Worm (Caenorhabditis elegans) whole organism, L4/young adult: ENCODE measurements around the gene syg-2.

Source experiments
- W03F9.2 ChIP-seq: fragments of 150-350 bp; optimal IDR thresholded peaks from 2 replicates; lab custom pipeline; 2014; ENCODE audit warnings: missing biosample characterization, missing genetic modification characterization
- dao-5 ChIP-seq: sonication (generic microtip); optimal IDR thresholded peaks from 2 replicates; lab custom pipeline; 2016; ENCODE audit warnings: missing genotype, missing genetic modification characterization, moderate library complexity, missing compliant biosample characterization
- him-1 ChIP-seq: sonication (generic microtip); optimal IDR thresholded peaks from 2 replicates; lab custom pipeline; 2016; ENCODE audit warnings: missing genotype, missing genetic modification reagents, missing genetic modification characterization, missing compliant biosample characterization

The syg-2 gene

ce11 chrX:14657445-14657844 lies 2.7 kb downstream of the syg-2 start:
- no peak for TF ChIP-seq W03F9.2 (tag; lab: Kevin White, UChicago)
- no peak for TF ChIP-seq him-1 (tag; lab: Kevin White, UChicago)
- no peak for TF ChIP-seq dao-5

DNA sequence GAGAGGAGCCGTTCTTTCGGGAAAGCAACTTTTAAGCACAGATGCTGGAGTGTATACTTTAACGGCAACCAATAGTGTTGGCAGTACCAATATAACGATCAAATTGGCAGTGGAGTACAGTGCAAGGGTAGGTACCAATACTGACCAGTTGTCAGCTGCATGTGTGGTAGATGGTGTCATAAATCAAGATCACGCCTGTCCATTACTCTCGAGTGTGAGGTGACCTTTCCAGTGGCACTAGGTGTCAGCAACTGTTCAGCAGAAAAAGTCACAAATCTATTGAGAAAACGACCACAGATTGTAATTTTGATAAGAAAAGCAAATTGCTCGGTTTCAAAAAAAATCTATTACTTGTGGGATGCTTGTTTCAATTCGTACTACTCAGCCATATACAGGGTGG lies 4.7 kb downstream of the syg-2 start:
- TF ChIP-seq dao-5 (no peak), W03F9.2 (tag; lab: Kevin White, UChicago) (no peak), him-1 (tag; lab: Kevin White, UChicago) (no peak)

DNA sequence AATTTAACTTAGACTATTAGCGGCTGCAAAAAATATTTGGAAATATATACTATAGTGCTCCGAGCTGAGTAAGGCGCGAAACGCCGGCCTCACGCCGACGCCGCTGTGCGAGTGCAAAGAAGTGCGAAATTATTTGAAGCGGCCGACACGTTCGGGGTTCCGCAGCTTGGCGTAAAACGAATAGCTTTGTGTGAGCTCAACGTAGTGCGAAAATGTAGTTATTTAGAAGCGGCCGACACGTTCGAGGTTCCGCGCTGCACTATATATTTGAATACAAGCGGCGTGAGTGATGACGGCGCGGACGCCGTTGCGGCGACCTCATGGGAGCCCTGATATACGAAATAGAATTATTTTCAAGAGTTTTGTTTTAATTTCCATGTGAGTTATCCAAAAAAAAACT lies 7.2 kb downstream of the syg-2 start:
- TF ChIP-seq dao-5 (no peak), him-1 (tag; lab: Kevin White, UChicago) (no peak), W03F9.2 (tag; lab: Kevin White, UChicago) (no peak)

ce11 chrX:14662460-14662859 lies 7.7 kb downstream of the syg-2 start:
- TF ChIP-seq W03F9.2 (tag; lab: Kevin White, UChicago) (no peak), him-1 (tag; lab: Kevin White, UChicago) (no peak), dao-5 (no peak)

- TF ChIP-seq W03F9.2 (tag; lab: Kevin White, UChicago) (no peak), dao-5 (no peak), him-1 (tag; lab: Kevin White, UChicago) (no peak)
Observed at ce11 chrX:14664028-14664427, 9.3 kb downstream of the syg-2 start, which contains the start of gene C26G2.2. C26G2.2 (plus strand) TSS chrX:14664328.

DNA sequence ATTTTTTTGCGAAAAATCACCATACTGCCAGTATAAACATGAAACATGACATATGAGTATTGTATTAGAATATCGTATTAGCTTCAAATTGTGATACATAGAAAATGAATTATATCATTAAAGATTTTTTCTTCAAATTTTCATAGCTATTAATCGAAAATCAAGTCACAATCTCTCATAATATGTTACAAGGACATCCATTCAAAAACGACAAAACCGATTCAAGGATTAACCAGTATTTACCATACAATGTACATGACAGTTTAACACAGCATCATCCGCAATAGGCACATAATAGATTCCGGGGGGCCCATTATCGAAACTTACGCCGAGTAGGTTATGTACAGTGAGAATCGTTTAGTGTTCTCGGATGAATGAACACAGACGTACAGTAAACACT lies 16.5 kb downstream of the syg-2 start:
- TF ChIP-seq dao-5 (no peak), W03F9.2 (tag; lab: Kevin White, UChicago) (no peak), him-1 (tag; lab: Kevin White, UChicago) (no peak)

- TF ChIP-seq W03F9.2 (tag; lab: Kevin White, UChicago) (no peak), dao-5 (no peak), him-1 (tag; lab: Kevin White, UChicago) (no peak)
Observed at ce11 chrX:14674028-14674427, 19.3 kb downstream of the syg-2 start, which contains the start of gene slt-1. slt-1 (plus strand) TSS chrX:14674328.

ce11 chrX:14678983-14679382 lies 24.2 kb downstream of the syg-2 start:
- no peak for TF ChIP-seq him-1 (tag; lab: Kevin White, UChicago)
- no peak for TF ChIP-seq dao-5
- TF ChIP-seq W03F9.2 (tag; lab: Kevin White, UChicago) = no peak

DNA sequence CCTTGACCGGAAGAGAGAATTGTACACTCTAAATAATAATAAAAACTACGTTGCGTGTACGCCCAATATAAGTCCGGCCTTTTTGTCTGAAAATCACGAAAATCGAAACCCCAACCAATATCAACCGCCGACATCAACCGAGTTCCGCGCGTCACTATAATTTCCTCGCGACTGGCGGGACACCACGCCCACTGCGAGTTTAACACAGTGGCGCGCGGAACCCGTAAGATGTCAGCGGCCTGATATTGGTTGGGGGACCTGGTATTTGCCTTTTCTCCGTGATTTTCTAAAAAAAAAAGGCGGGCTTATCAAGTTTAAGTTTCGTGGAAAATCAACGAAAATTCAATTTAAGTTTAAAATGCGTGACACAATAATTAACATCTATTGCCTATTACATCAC lies 25.7 kb downstream of the syg-2 start:
- no peak for TF ChIP-seq dao-5
- TF ChIP-seq W03F9.2 (tag; lab: Kevin White, UChicago) = no peak
- no peak for TF ChIP-seq him-1 (tag; lab: Kevin White, UChicago)

DNA sequence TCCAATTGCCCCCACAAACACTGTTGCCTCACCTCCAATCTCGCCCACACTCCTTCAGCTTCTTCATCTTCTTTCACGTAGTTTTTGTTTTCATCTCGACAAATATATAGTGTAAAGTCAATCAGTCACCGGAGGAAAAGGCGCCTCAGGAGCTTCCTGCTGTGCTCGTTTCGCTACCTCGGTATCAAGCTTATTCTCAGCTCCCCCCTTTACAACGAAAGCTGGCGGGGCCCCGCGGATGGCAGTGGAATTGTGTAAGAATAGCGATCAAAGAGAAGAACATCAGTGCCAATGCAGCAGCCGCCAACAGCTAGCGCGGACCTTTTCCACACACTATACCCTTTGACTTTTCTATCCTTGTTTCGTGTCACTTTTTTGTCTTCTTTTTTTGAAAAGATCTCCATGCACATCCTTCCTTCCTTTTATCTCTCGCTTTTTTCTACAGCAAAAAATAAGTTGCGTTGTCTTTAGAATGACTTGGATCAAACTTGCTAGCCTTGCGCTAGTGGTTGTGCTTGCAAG lies 29.7 kb downstream of the syg-2 start, which contains the start of gene csq-1:
Gene csq-1 (plus strand): TSS at position 472 of the 522 bp plus-strand sequence.
- TF ChIP-seq him-1 (tag; lab: Kevin White, UChicago) = no peak

- no peak for TF ChIP-seq dao-5
- no peak for TF ChIP-seq him-1 (tag; lab: Kevin White, UChicago)
- no peak for TF ChIP-seq W03F9.2 (tag; lab: Kevin White, UChicago)
Observed at ce11 chrX:14692905-14693304, 38.1 kb downstream of the syg-2 start, which contains the start of gene sox-3. sox-3 (minus strand) TSS chrX:14693005.

DNA sequence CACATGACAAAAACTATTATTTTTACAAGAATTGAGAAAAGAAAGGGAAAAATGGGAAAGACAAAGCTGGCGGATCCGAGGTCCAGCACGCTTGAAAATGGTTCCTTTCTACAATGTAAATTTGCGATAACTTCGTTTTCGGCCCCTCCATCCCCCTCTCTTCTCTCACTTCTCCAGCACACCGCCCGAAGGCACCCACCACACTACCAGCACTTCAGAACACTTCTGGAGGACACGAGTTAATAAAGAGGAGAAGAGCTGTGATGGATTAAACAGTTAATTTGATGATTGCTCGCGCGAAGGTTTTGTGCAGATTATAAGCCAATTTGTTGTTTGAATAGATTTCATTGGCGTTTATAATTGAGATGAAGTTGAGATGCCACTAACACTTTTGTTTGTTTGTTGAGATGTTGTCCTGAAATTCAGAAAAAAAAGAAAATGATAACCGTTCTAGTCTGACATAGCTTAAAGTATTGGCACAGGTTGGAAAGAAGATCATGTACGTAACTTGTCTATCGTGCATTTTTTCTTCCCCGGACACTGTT lies 39.9 kb downstream of the syg-2 start:
- TF ChIP-seq him-1 (tag; lab: Kevin White, UChicago) (no peak), W03F9.2 (tag; lab: Kevin White, UChicago) (no peak), dao-5 (no peak)

ce11 chrX:14695892-14696291 lies 41.1 kb downstream of the syg-2 start:
- TF ChIP-seq him-1 (tag; lab: Kevin White, UChicago) = no peak
- no peak for TF ChIP-seq dao-5

ce11 chrX:14699866-14700265 lies 45.1 kb downstream of the syg-2 start, which contains the start of gene hch-1:
hch-1 (minus strand) TSS chrX:14699977.
- no peak for TF ChIP-seq dao-5
- no peak for TF ChIP-seq him-1 (tag; lab: Kevin White, UChicago)
- TF ChIP-seq W03F9.2 (tag; lab: Kevin White, UChicago) = no peak

ce11 chrX:14701490-14701889 lies 46.7 kb downstream of the syg-2 start, which contains the start of gene F40E10.5:
F40E10.5 (plus strand) TSS chrX:14701790.
- no peak for TF ChIP-seq W03F9.2 (tag; lab: Kevin White, UChicago)
- no peak for TF ChIP-seq him-1 (tag; lab: Kevin White, UChicago)
- TF ChIP-seq dao-5 = no peak
